Fruit fly (Drosophila melanogaster): ENCODE results near the gene Idgf1.

Gene Idgf1

DNA sequence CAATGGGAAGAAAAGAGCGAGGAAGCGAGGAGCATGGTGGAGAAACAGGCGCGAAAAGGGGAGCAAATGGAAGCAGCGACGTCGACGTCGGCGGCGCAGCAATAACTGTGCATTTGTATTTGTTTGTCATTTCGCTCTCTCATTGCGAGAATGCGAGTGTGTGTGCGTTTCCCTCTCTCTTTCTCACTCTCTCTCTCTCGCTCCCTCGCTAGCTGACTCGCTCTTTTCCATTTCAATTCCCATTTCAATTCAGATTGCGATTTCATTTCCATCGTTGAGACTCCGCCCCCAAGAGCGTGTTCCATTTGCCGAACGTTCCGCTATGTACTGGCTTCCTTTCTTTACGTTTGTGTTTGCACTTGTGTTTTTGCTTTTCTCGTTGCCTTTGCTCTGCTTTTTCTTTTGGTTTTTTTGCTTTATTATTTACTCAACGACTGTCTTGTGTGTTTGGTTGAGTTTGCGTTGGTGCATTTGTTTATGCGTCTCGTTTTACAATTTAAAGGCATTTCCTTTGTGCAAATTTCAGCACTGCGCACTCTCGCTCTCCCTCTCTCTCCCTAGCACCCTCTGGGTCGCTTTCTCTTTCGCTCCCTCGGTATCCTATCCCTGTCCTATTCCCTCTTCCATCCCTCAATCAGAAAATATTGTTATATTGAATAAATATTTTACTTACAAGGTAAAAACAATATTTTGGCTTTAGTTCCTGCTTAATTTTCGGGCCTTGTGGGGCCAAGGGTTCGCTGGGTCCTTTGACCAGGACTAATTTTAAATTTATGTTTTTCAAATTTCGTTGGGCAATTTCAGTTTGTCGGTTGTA, 22.2 kb upstream of the Idgf1 start (continued):
- TF ChIP-seq CG13624 (GFP tag; optimal IDR thresholded peaks at IDR 0.05) = no peak
- no peak for TF ChIP-seq CG12299 (tag; optimal IDR thresholded peaks at IDR 0.05)
- TF ChIP-seq CG4404 (GFP tag; IDR thresholded peaks at IDR 0.05) = no peak
- no peak for TF ChIP-seq exex (tag; optimal IDR thresholded peaks at IDR 0.05)
- no peak for TF ChIP-seq nmo (GFP tag; optimal IDR thresholded peaks at IDR 0.05)
- no peak for TF ChIP-seq ara (GFP tag; IDR thresholded peaks at IDR 0.05)
- TF ChIP-seq HLH54F (GFP tag; optimal IDR thresholded peaks at IDR 0.05) = no peak
- no peak for TF ChIP-seq CG10979 (tag; optimal IDR thresholded peaks at IDR 0.05)
- TF ChIP-seq lbe (GFP tag; optimal IDR thresholded peaks at IDR 0.05) = no peak
- no peak for TF ChIP-seq CG4424 (GFP tag; optimal IDR thresholded peaks at IDR 0.05)
- no peak for TF ChIP-seq CG11723 (GFP tag; optimal IDR thresholded peaks at IDR 0.05)
- no peak for TF ChIP-seq lmd (GFP tag; IDR thresholded peaks at IDR 0.05)
- no peak for TF ChIP-seq CG8388 (GFP tag; optimal IDR thresholded peaks at IDR 0.05)
- no peak for TF ChIP-seq CG10462 (GFP tag; optimal IDR thresholded peaks at IDR 0.05)
- TF ChIP-seq pum (GFP tag; optimal IDR thresholded peaks at IDR 0.05) = no peak
- TF ChIP-seq yki (optimal IDR thresholded peaks at IDR 0.05) = peak; percentile 25
- TF ChIP-seq dpn (GFP tag; optimal IDR thresholded peaks at IDR 0.05) = no peak
- TF ChIP-seq CG17359 (tag; optimal IDR thresholded peaks at IDR 0.05) = no peak
- TF ChIP-seq repo (GFP tag; optimal IDR thresholded peaks at IDR 0.05) = no peak
- no peak for TF ChIP-seq ftz-f1 (GFP tag; optimal IDR thresholded peaks at IDR 0.05)
- no peak for TF ChIP-seq kah (GFP tag; optimal IDR thresholded peaks at IDR 0.05)
- TF ChIP-seq CG3995 (GFP tag; optimal IDR thresholded peaks at IDR 0.05) = no peak
- no peak for TF ChIP-seq CG7271 (tag; optimal IDR thresholded peaks at IDR 0.05)
- TF ChIP-seq scrt (GFP tag; optimal IDR thresholded peaks at IDR 0.05) = no peak
- no peak for TF ChIP-seq CG8359 (GFP tag; optimal IDR thresholded peaks at IDR 0.05; ENCODE audit: borderline replicate concordance)
- no peak for TF ChIP-seq ato (GFP tag; IDR thresholded peaks at IDR 0.05; ENCODE audit: partially characterized antibody)
- no peak for TF ChIP-seq Atf6 (GFP tag; IDR thresholded peaks at IDR 0.05)
- TF ChIP-seq Drgx (GFP tag; IDR thresholded peaks at IDR 0.05) = no peak
- no peak for TF ChIP-seq PHDP (tag; optimal IDR thresholded peaks at IDR 0.05)
- no peak for TF ChIP-seq MESR4 (GFP tag; optimal IDR thresholded peaks at IDR 0.05)
- TF ChIP-seq CG14710 (tag; optimal IDR thresholded peaks at IDR 0.05) = no peak
- TF ChIP-seq fd96Cb (tag; optimal IDR thresholded peaks at IDR 0.05) = no peak
- TF ChIP-seq Mad (GFP tag; optimal IDR thresholded peaks at IDR 0.05) = no peak
- TF ChIP-seq Bgb (GFP tag; IDR thresholded peaks at IDR 0.05; ENCODE audit: partially characterized antibody) = no peak
- TF ChIP-seq Rfx (GFP tag; IDR thresholded peaks at IDR 0.05) = no peak
- TF ChIP-seq CG7556 (GFP tag; optimal IDR thresholded peaks at IDR 0.05) = no peak
- peak; percentile 34 for TF ChIP-seq CG15479 (GFP tag; optimal IDR thresholded peaks at IDR 0.05)
- TF ChIP-seq her (GFP tag; optimal IDR thresholded peaks at IDR 0.05) = no peak
- TF ChIP-seq gcm2 (GFP tag; optimal IDR thresholded peaks at IDR 0.05) = no peak
- no peak for TF ChIP-seq Tbp (GFP tag; optimal IDR thresholded peaks at IDR 0.05)
- no peak for TF ChIP-seq dmrt99B (tag; optimal IDR thresholded peaks at IDR 0.05)
- no peak for TF ChIP-seq Ptx1 (GFP tag; IDR thresholded peaks at IDR 0.05)
- TF ChIP-seq Bdp1 (GFP tag; optimal IDR thresholded peaks at IDR 0.05) = no peak
- no peak for TF ChIP-seq Rx (GFP tag; IDR thresholded peaks at IDR 0.05)
- TF ChIP-seq Dek (tag; optimal IDR thresholded peaks at IDR 0.05) = no peak
- no peak for TF ChIP-seq CG1792 (GFP tag; optimal IDR thresholded peaks at IDR 0.05)
- no peak for TF ChIP-seq klu (GFP tag; IDR thresholded peaks at IDR 0.05)
- TF ChIP-seq Spps (tag; optimal IDR thresholded peaks at IDR 0.05) = no peak
- peak; percentile 84 for TF ChIP-seq CG8281 (tag; optimal IDR thresholded peaks at IDR 0.05)
- no peak for TF ChIP-seq NC2α (GFP tag; optimal IDR thresholded peaks at IDR 0.05)
